Fruit fly (Drosophila melanogaster): ENCODE results near the gene TfIIB.

The TfIIB gene

DNA sequence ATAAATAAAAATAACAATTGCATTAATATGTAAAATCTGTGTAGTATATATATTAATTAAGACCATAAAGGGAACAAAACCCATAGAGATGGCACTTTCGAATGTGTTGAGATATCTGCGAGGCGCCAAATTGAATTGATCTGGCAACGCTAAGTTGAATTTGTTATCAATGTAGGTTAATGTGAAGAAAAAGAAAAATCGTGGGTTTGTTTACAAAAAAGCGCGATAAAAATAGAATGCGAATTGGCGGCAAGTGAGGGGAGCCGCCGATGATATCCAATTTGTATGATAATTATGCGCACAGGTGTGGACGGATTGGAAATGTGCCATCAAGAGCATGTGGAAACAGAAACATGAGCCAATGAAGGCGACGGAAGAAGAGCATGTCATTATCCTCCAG is 48.7 kb downstream of the TfIIB start (continued):
- TF ChIP-seq CG8388 (GFP tag; optimal IDR thresholded peaks at IDR 0.05) = no peak
- TF ChIP-seq Dref (GFP tag; IDR thresholded peaks at IDR 0.05) = peak; percentile 55
- no peak for TF ChIP-seq Fer2 (tag; optimal IDR thresholded peaks at IDR 0.05)
- TF ChIP-seq BEAF-32 (GFP tag; optimal IDR thresholded peaks at IDR 0.05) = peak; percentile 63
- peak; percentile 29 for TF ChIP-seq CTCF (GFP tag; optimal IDR thresholded peaks at IDR 0.05)
- TF ChIP-seq ken (GFP tag; IDR thresholded peaks at IDR 0.05) = no peak
- TF ChIP-seq sens-2 (GFP tag; IDR thresholded peaks at IDR 0.05) = no peak
- no peak for TF ChIP-seq cas (GFP tag; IDR thresholded peaks at IDR 0.05)
- TF ChIP-seq CG18619 (GFP tag; optimal IDR thresholded peaks at IDR 0.05) = no peak
- TF ChIP-seq bowl (GFP tag; IDR thresholded peaks at IDR 0.05) = no peak
- no peak for TF ChIP-seq en (GFP tag; optimal IDR thresholded peaks at IDR 0.05)
- TF ChIP-seq CG34224 (GFP tag; IDR thresholded peaks at IDR 0.05; ENCODE audit: partially characterized antibody) = peak; percentile 46
- peak; percentile 26 for TF ChIP-seq sug (tag; optimal IDR thresholded peaks at IDR 0.05)
- no peak for TF ChIP-seq dimm (GFP tag; IDR thresholded peaks at IDR 0.05)
- TF ChIP-seq NFAT (GFP tag; IDR thresholded peaks at IDR 0.05) = no peak
- peak; percentile 82 for TF ChIP-seq Hr3 (GFP tag; optimal IDR thresholded peaks at IDR 0.05)
- TF ChIP-seq pnt (GFP tag; optimal IDR thresholded peaks at IDR 0.05) = no peak
- TF ChIP-seq Xrp1 (GFP tag; IDR thresholded peaks at IDR 0.05) = no peak
- no peak for TF ChIP-seq CG14860 (GFP tag; IDR thresholded peaks at IDR 0.05; ENCODE audit: partially characterized antibody)
- peak; percentile 94 for TF ChIP-seq CG15514 (GFP tag; optimal IDR thresholded peaks at IDR 0.05)
- peak; percentile 31 for TF ChIP-seq nau (GFP tag; optimal IDR thresholded peaks at IDR 0.05)
- no peak for TF ChIP-seq az2 (GFP tag; optimal IDR thresholded peaks at IDR 0.05)
- TF ChIP-seq CG11504 (tag; optimal IDR thresholded peaks at IDR 0.05) = no peak
- no peak for TF ChIP-seq sc (optimal IDR thresholded peaks at IDR 0.05)
- TF ChIP-seq sc (GFP tag; optimal IDR thresholded peaks at IDR 0.05) = no peak
- no peak for TF ChIP-seq sima (GFP tag; optimal IDR thresholded peaks at IDR 0.05)
- TF ChIP-seq B-H1 (GFP tag; IDR thresholded peaks at IDR 0.05) = no peak
- TF ChIP-seq CG11723 (GFP tag; optimal IDR thresholded peaks at IDR 0.05) = no peak
- no peak for TF ChIP-seq CG12769 (tag; optimal IDR thresholded peaks at IDR 0.05)
- no peak for TF ChIP-seq CG10654 (GFP tag; optimal IDR thresholded peaks at IDR 0.05)
- TF ChIP-seq chn (GFP tag; optimal IDR thresholded peaks at IDR 0.05) = no peak
- no peak for TF ChIP-seq CG32772 (GFP tag; IDR thresholded peaks at IDR 0.05)
- no peak for TF ChIP-seq Poxn (GFP tag; IDR thresholded peaks at IDR 0.05)
- no peak for TF ChIP-seq ERR (GFP tag; optimal IDR thresholded peaks at IDR 0.05)
- no peak for TF ChIP-seq CG3838 (GFP tag; optimal IDR thresholded peaks at IDR 0.05)
- no peak for TF ChIP-seq rib (GFP tag; IDR thresholded peaks at IDR 0.05)
- no peak for TF ChIP-seq CG4730 (GFP tag; IDR thresholded peaks at IDR 0.05)
- no peak for TF ChIP-seq CG4404 (GFP tag; IDR thresholded peaks at IDR 0.05)
- TF ChIP-seq CG17568 (GFP tag; optimal IDR thresholded peaks at IDR 0.05) = no peak
- no peak for TF ChIP-seq Aef1 (GFP tag; IDR thresholded peaks at IDR 0.05)
- TF ChIP-seq CG12155 (GFP tag; optimal IDR thresholded peaks at IDR 0.05) = no peak
- TF ChIP-seq CG18262 (tag; optimal IDR thresholded peaks at IDR 0.05) = no peak
- TF ChIP-seq h (optimal IDR thresholded peaks at IDR 0.05) = no peak
- no peak for TF ChIP-seq CG10462 (GFP tag; optimal IDR thresholded peaks at IDR 0.05)
- peak; percentile 75 for TF ChIP-seq exex (tag; optimal IDR thresholded peaks at IDR 0.05)
- peak; percentile 49; the same call in 1 of the 2 replicates for TF ChIP-seq amos (GFP tag; IDR thresholded peaks at IDR 0.05; ENCODE audit: partially characterized antibody)
- TF ChIP-seq CG18476 (GFP tag; optimal IDR thresholded peaks at IDR 0.05) = no peak
- TF ChIP-seq gcm2 (GFP tag; optimal IDR thresholded peaks at IDR 0.05) = no peak
- peak; percentile 41 for TF ChIP-seq CG17385 (GFP tag; optimal IDR thresholded peaks at IDR 0.05)
- no peak for TF ChIP-seq CG12391 (tag; optimal IDR thresholded peaks at IDR 0.05)
- TF ChIP-seq eve (GFP tag; optimal IDR thresholded peaks at IDR 0.05) = no peak
- TF ChIP-seq zen (tag; optimal IDR thresholded peaks at IDR 0.05) = no peak
- TF ChIP-seq Opbp (GFP tag; IDR thresholded peaks at IDR 0.05; ENCODE audit: partially characterized antibody) = peak; percentile 23; the same call in 1 of the 3 replicates
